Worm (Caenorhabditis elegans): ENCODE results near the gene ipla-7.

DNA sequence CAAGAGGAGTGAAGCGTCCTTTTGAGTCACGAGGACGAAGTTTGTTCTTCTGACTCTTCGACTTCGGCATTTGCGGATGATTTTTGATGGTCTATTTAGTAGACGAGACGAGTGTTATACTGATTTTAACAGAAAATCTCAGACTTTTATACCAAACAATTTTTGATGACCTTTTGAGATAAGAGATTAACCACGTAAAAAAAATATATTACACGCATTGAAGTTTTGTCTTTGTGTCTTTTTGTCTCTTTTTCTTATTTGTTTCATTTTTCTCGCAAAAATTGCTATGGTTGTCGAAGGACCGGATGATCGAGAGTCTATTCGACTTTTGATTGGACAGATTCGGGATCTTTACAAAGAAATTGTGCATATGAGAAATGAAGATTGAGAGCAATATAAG, 48.8 kb upstream of the ipla-7 start, which contains the start of gene spch-1:
- TF ChIP-seq che-1 (tag; optimal IDR thresholded peaks at IDR 0.05) = no peak
- TF ChIP-seq dmd-4 (tag; optimal IDR thresholded peaks at IDR 0.05; ENCODE audit: borderline replicate concordance) = no peak

All from whole organism, late embryonic.